Worm (Caenorhabditis elegans) whole organism, L2 larva: Measurements from ENCODE around the gene farl-11.

ENCODE experiments used
- C34F6.9 ChIP-seq: fragments of 150-350 bp; optimal IDR thresholded peaks from 2 replicates; lab custom pipeline; 2014; ENCODE audit warnings: missing biosample characterization, missing genetic modification characterization
- F13H6.1 ChIP-seq: sonication (generic microtip); optimal IDR thresholded peaks from 2 replicates; lab custom pipeline; 2016; ENCODE audit warnings: missing genetic modification characterization, missing compliant biosample characterization
- R02D3.7 ChIP-seq: fragments of 150-350 bp; optimal IDR thresholded peaks from 2 replicates; lab custom pipeline; 2014; ENCODE audit warnings: missing biosample characterization, missing genetic modification characterization
- Y55F3AM.14 ChIP-seq: fragments of 200-800 bp; sonication (Bioruptor generic); optimal IDR thresholded peaks from 2 replicates; lab custom pipeline; 2018; ENCODE audit warnings: mild to moderate bottlenecking, missing genetic modification characterization, missing compliant biosample characterization
- ZK546.5 ChIP-seq: sonication (generic microtip); optimal IDR thresholded peaks from 2 replicates; lab custom pipeline; 2017; ENCODE audit warnings: missing biosample characterization, missing genetic modification characterization
- alr-1 ChIP-seq: fragments of 150-350 bp; optimal IDR thresholded peaks from 2 replicates; lab custom pipeline; 2014; ENCODE audit warnings: missing biosample characterization, missing genetic modification characterization
- aly-2 ChIP-seq: fragments of 150-350 bp; optimal IDR thresholded peaks from 2 replicates; lab custom pipeline; 2014; ENCODE audit warnings: missing biosample characterization, missing genetic modification characterization
- ama-1 ChIP-seq: fragments of 150-350 bp; optimal IDR thresholded peaks from 2 replicates; lab custom pipeline; 2018; ENCODE audit warnings: inconsistent platforms
- blmp-1 ChIP-seq: sonication (generic microtip); optimal IDR thresholded peaks from 2 replicates; lab custom pipeline; 2017; ENCODE audit warnings: missing genetic modification characterization, mild to moderate bottlenecking, missing compliant biosample characterization, antibody characterized with exemption, moderate library complexity; ENCODE audit not compliant: insufficient read depth
- ceh-16 ChIP-seq: fragments of 150-350 bp; optimal IDR thresholded peaks from 2 replicates; lab custom pipeline; 2014; ENCODE audit warnings: missing biosample characterization, missing genetic modification characterization
- crh-2 ChIP-seq: sonication (generic microtip); optimal IDR thresholded peaks from 2 replicates; lab custom pipeline; 2017; ENCODE audit warnings: missing biosample characterization, missing genetic modification characterization
- egl-27 ChIP-seq: sonication (generic microtip); optimal IDR thresholded peaks from 3 replicates; lab custom pipeline; 2017; ENCODE audit warnings: missing biosample characterization, missing genetic modification reagents, missing genetic modification characterization
- elt-1 ChIP-seq: fragments of 150-350 bp; optimal IDR thresholded peaks from 2 replicates; lab custom pipeline; 2014; ENCODE audit warnings: missing biosample characterization, missing genetic modification characterization
- elt-3 ChIP-seq: sonication (generic microtip); optimal IDR thresholded peaks from 2 replicates; lab custom pipeline; 2017; ENCODE audit warnings: missing biosample characterization, missing genetic modification characterization
- fos-1 ChIP-seq: fragments of 150-350 bp; optimal IDR thresholded peaks from 2 replicates; lab custom pipeline; 2014; ENCODE audit warnings: missing biosample characterization, missing genetic modification characterization
- gmeb-1 ChIP-seq: fragments of 150-350 bp; optimal IDR thresholded peaks from 2 replicates; lab custom pipeline; 2014; ENCODE audit warnings: missing biosample characterization, missing genetic modification characterization
- lin-11 ChIP-seq: fragments of 150-350 bp; sonication (generic microtip); optimal IDR thresholded peaks from 2 replicates; lab custom pipeline; 2014; ENCODE audit warnings: missing biosample characterization, missing genetic modification characterization, inconsistent platforms, mixed read lengths
- lin-13 ChIP-seq: fragments of 150-350 bp; optimal IDR thresholded peaks from 2 replicates; lab custom pipeline; 2014; ENCODE audit warnings: missing biosample characterization, missing genetic modification reagents, missing genetic modification characterization
- lin-39 ChIP-seq: fragments of 150-350 bp; optimal IDR thresholded peaks from 2 replicates; lab custom pipeline; 2014; ENCODE audit warnings: missing biosample characterization, missing genetic modification reagents, missing genetic modification characterization
- lsy-2 ChIP-seq, 2 experiments: fragments of 150-350 bp in 1 of 2; sonication (generic microtip) in 1 of 2; optimal IDR thresholded peaks; 2 replicates each; lab custom pipeline; 2014 to 2017; ENCODE audit warnings: missing biosample characterization in 2 of 2, missing genetic modification characterization in 2 of 2
- mab-5 ChIP-seq: fragments of 150-350 bp; optimal IDR thresholded peaks from 2 replicates; lab custom pipeline; 2014; ENCODE audit warnings: missing biosample characterization, missing genetic modification characterization
- mbf-1 ChIP-seq: sonication (generic microtip); optimal IDR thresholded peaks from 2 replicates; lab custom pipeline; 2017; ENCODE audit warnings: missing biosample characterization, missing genetic modification characterization
- mdl-1 ChIP-seq, 2 experiments: fragments of 150-350 bp in 1 of 2; sonication (generic microtip) in 1 of 2; optimal IDR thresholded peaks; 2 replicates each; lab custom pipeline; 2017; ENCODE audit warnings: missing biosample characterization in 2 of 2, missing genetic modification characterization in 2 of 2
- nhr-10 ChIP-seq: sonication (generic microtip); optimal IDR thresholded peaks from 2 replicates; lab custom pipeline; 2017; ENCODE audit warnings: missing biosample characterization, missing genetic modification characterization
- nhr-11 ChIP-seq: fragments of 150-350 bp; optimal IDR thresholded peaks from 2 replicates; lab custom pipeline; 2014; ENCODE audit warnings: missing biosample characterization, missing genetic modification characterization
- nhr-12 ChIP-seq: fragments of 150-350 bp; optimal IDR thresholded peaks from 2 replicates; lab custom pipeline; 2014; ENCODE audit warnings: missing biosample characterization, missing genetic modification characterization
- nhr-129 ChIP-seq: fragments of 150-350 bp; optimal IDR thresholded peaks from 2 replicates; lab custom pipeline; 2014; ENCODE audit warnings: missing biosample characterization, missing genetic modification characterization
- nhr-21 ChIP-seq: fragments of 150-350 bp; optimal IDR thresholded peaks from 2 replicates; lab custom pipeline; 2014; ENCODE audit warnings: missing biosample characterization, missing genetic modification characterization
- nhr-237 ChIP-seq: fragments of 150-350 bp; optimal IDR thresholded peaks from 2 replicates; lab custom pipeline; 2014; ENCODE audit warnings: missing biosample characterization, missing genetic modification characterization
- nhr-25 ChIP-seq: fragments of 150-350 bp; sonication (generic microtip); optimal IDR thresholded peaks from 3 replicates; lab custom pipeline; 2014; ENCODE audit warnings: missing biosample characterization, missing genetic modification characterization
- nhr-6 ChIP-seq: fragments of 150-350 bp; optimal IDR thresholded peaks from 2 replicates; lab custom pipeline; 2014; ENCODE audit warnings: missing biosample characterization, missing genetic modification characterization
- nhr-77 ChIP-seq: fragments of 150-350 bp; optimal IDR thresholded peaks from 2 replicates; lab custom pipeline; 2014; ENCODE audit warnings: missing biosample characterization, missing genetic modification characterization
- peb-1 ChIP-seq: fragments of 150-350 bp; optimal IDR thresholded peaks from 2 replicates; lab custom pipeline; 2014; ENCODE audit warnings: missing biosample characterization, missing genetic modification characterization
- sem-4 ChIP-seq: fragments of 150-350 bp; optimal IDR thresholded peaks from 2 replicates; lab custom pipeline; 2014; ENCODE audit warnings: missing biosample characterization, missing genetic modification reagents, missing genetic modification characterization
- skn-1 ChIP-seq: sonication (generic microtip); optimal IDR thresholded peaks from 2 replicates; lab custom pipeline; 2017; ENCODE audit warnings: missing biosample characterization, missing genetic modification characterization
- sma-3 ChIP-seq: sonication (generic microtip); optimal IDR thresholded peaks from 2 replicates; lab custom pipeline; 2016; ENCODE audit warnings: missing genetic modification reagents, missing genetic modification characterization, missing compliant biosample characterization
- sma-9 ChIP-seq, 2 experiments: fragments of 150-350 bp in 1 of 2; sonication (generic microtip) in 1 of 2; optimal IDR thresholded peaks; 2 replicates each; lab custom pipeline; 2014 to 2016; ENCODE audit warnings: missing genetic modification characterization in 2 of 2, mild to moderate bottlenecking in 1 of 2, missing biosample characterization in 1 of 2, missing compliant biosample characterization in 1 of 2, missing genetic modification reagents in 1 of 2, moderate library complexity in 1 of 2
- snpc-4 ChIP-seq: fragments of 150-350 bp; optimal IDR thresholded peaks from 2 replicates; lab custom pipeline; 2014; ENCODE audit warnings: missing biosample characterization, missing genetic modification characterization
- unc-39 ChIP-seq: fragments of 150-350 bp; optimal IDR thresholded peaks from 2 replicates; lab custom pipeline; 2014; ENCODE audit warnings: missing biosample characterization, missing genetic modification characterization
- unc-55 ChIP-seq: fragments of 150-350 bp; sonication (generic microtip); optimal IDR thresholded peaks from 3 replicates; lab custom pipeline; 2014; ENCODE audit warnings: missing biosample characterization, missing genetic modification reagents, missing genetic modification characterization
- unc-62 ChIP-seq: fragments of 150-350 bp; optimal IDR thresholded peaks from 2 replicates; lab custom pipeline; 2014; ENCODE audit warnings: missing biosample characterization, missing genetic modification reagents, missing genetic modification characterization
- zag-1 ChIP-seq: fragments of 150-350 bp; optimal IDR thresholded peaks from 2 replicates; lab custom pipeline; 2014; ENCODE audit warnings: missing biosample characterization, missing genetic modification characterization
- ztf-1 ChIP-seq: fragments of 200-800 bp; sonication (Bioruptor generic); conservative IDR thresholded peaks from 2 replicates; pipeline ENCODE4 v1.3.6; 2022; ENCODE audit warnings: missing genetic modification characterization, missing compliant biosample characterization
- ztf-11 ChIP-seq: sonication (generic microtip); optimal IDR thresholded peaks from 2 replicates; lab custom pipeline; 2017; ENCODE audit warnings: missing biosample characterization, missing genetic modification characterization
- ztf-4 ChIP-seq: fragments of 150-350 bp; optimal IDR thresholded peaks from 2 replicates; lab custom pipeline; 2014; ENCODE audit warnings: missing biosample characterization, missing genetic modification characterization

Gene farl-11

ce11 chrII:7104794-7105613 lies at the start of gene farl-11, which contains the start of gene rpl-33:
Gene farl-11, minus strand, starts transcription at chrII:7105035.
Gene rpl-33, plus strand, starts transcription at chrII:7105563.
- TF ChIP-seq nhr-21: peak; percentile 70
- peak; percentile 25 for TF ChIP-seq Y55F3AM.14 (GFP tag; lab: Kevin White, UChicago)
- TF ChIP-seq sma-9 (GFP tag; optimal IDR thresholded peaks at IDR 0.05; lab: Kevin White, UChicago): peak; percentile 77
- no peak for TF ChIP-seq sma-9 (tag; optimal IDR thresholded peaks at IDR 0.05; lab: Kevin White, UChicago)
- peak; percentile 62 for TF ChIP-seq zag-1 (tag; lab: Kevin White, UChicago)
- TF ChIP-seq F13H6.1: peak; percentile 39
- TF ChIP-seq ama-1 (lab: Kevin White, UChicago): peak; percentile 73
- TF ChIP-seq unc-55 (GFP tag; lab: Kevin White, UChicago): peak; percentile 98
- no peak for TF ChIP-seq nhr-10 (tag; lab: Kevin White, UChicago)
- TF ChIP-seq unc-62 (GFP tag; lab: Kevin White, UChicago): no peak
- TF ChIP-seq egl-27 (tag; lab: Kevin White, UChicago): peak; percentile 21
- TF ChIP-seq lin-11 (tag; lab: Kevin White, UChicago): peak; percentile 59
- TF ChIP-seq nhr-129 (tag; lab: Kevin White, UChicago): peak; percentile 94
- TF ChIP-seq alr-1 (tag; lab: Kevin White, UChicago): no peak
- TF ChIP-seq R02D3.7 (tag; lab: Kevin White, UChicago): no peak
- TF ChIP-seq mab-5 (tag; lab: Kevin White, UChicago): peak; percentile 11
- peak; percentile 94 to 99 for TF ChIP-seq lsy-2 (tag; optimal IDR thresholded peaks at IDR 0.05; lab: Kevin White, UChicago)
- no peak for TF ChIP-seq peb-1 (tag; lab: Kevin White, UChicago)
- TF ChIP-seq elt-1 (tag; lab: Kevin White, UChicago): no peak
- TF ChIP-seq snpc-4 (tag; lab: Kevin White, UChicago): peak; percentile 51
- TF ChIP-seq fos-1 (tag; lab: Kevin White, UChicago): peak; percentile 65
- TF ChIP-seq crh-2: peak; percentile 85
- TF ChIP-seq sem-4: peak; percentile 75
- TF ChIP-seq nhr-6 (tag; lab: Kevin White, UChicago): peak; percentile 48
- TF ChIP-seq nhr-237 (tag; lab: Kevin White, UChicago): peak; percentile 2
- TF ChIP-seq C34F6.9 (tag; lab: Kevin White, UChicago): peak; percentile 98
- TF ChIP-seq sma-3: peak; percentile 75
- TF ChIP-seq lin-13 (GFP tag; lab: Kevin White, UChicago): peak; percentile 76
- TF ChIP-seq nhr-11 (tag; lab: Kevin White, UChicago): no peak
- no peak for TF ChIP-seq ceh-16 (tag; lab: Kevin White, UChicago)
- TF ChIP-seq ZK546.5: peak; percentile 95
- TF ChIP-seq ztf-4 (tag; lab: Kevin White, UChicago): peak; percentile 83
- TF ChIP-seq blmp-1 (tag; lab: Kevin White, UChicago): no peak
- TF ChIP-seq elt-3: no peak
- peak; percentile 69 for TF ChIP-seq nhr-25
- peak; percentile 82 for TF ChIP-seq gmeb-1

- peak in 1 of 2 experiments; percentile 72 for TF ChIP-seq mdl-1 (tag; optimal IDR thresholded peaks at IDR 0.05; lab: Kevin White, UChicago)
- TF ChIP-seq ztf-1 (GFP tag; lab: Robert Waterston, UW): no peak
- peak; percentile 97 for TF ChIP-seq nhr-25
- TF ChIP-seq nhr-6 (tag; lab: Kevin White, UChicago): peak; percentile 94
- peak; percentile 95 to 98 for TF ChIP-seq lsy-2 (tag; optimal IDR thresholded peaks at IDR 0.05; lab: Kevin White, UChicago)
- TF ChIP-seq ztf-11: no peak
- TF ChIP-seq ztf-4 (tag; lab: Kevin White, UChicago): peak; percentile 92
- peak; percentile 92 for TF ChIP-seq nhr-129 (tag; lab: Kevin White, UChicago)
- TF ChIP-seq lin-39 (tag; lab: Kevin White, UChicago): no peak
- TF ChIP-seq mab-5 (tag; lab: Kevin White, UChicago): peak; percentile 93
- no peak for TF ChIP-seq nhr-12
- peak; percentile 91 for TF ChIP-seq sem-4
- peak; percentile 61 for TF ChIP-seq elt-1 (tag; lab: Kevin White, UChicago)
- peak; percentile 61 for TF ChIP-seq Y55F3AM.14 (GFP tag; lab: Kevin White, UChicago)
- peak; percentile 95 for TF ChIP-seq crh-2
- TF ChIP-seq aly-2 (tag; lab: Kevin White, UChicago): no peak
- TF ChIP-seq zag-1 (tag; lab: Kevin White, UChicago): peak; percentile 80
- TF ChIP-seq sma-9 (GFP tag; optimal IDR thresholded peaks at IDR 0.05; lab: Kevin White, UChicago): peak; percentile 98
- TF ChIP-seq sma-9 (tag; optimal IDR thresholded peaks at IDR 0.05; lab: Kevin White, UChicago): no peak
- no peak for TF ChIP-seq alr-1 (tag; lab: Kevin White, UChicago)
- TF ChIP-seq skn-1: peak; percentile 91
- peak; percentile 71 for TF ChIP-seq ZK546.5
- peak; percentile 94 for TF ChIP-seq egl-27 (tag; lab: Kevin White, UChicago)
- TF ChIP-seq peb-1 (tag; lab: Kevin White, UChicago): no peak
- peak; percentile 79 for TF ChIP-seq ama-1 (lab: Kevin White, UChicago)
- TF ChIP-seq unc-55 (GFP tag; lab: Kevin White, UChicago): peak; percentile 96
- TF ChIP-seq nhr-77 (tag; lab: Kevin White, UChicago): peak; percentile 82
- TF ChIP-seq unc-39: no peak
- TF ChIP-seq snpc-4 (tag; lab: Kevin White, UChicago): peak; percentile 80
- peak; percentile 74 for TF ChIP-seq unc-62 (GFP tag; lab: Kevin White, UChicago)
- peak; percentile 92 for TF ChIP-seq lin-13 (GFP tag; lab: Kevin White, UChicago)
- TF ChIP-seq mbf-1 (tag; lab: Kevin White, UChicago): no peak
- TF ChIP-seq F13H6.1: peak; percentile 97
- peak; percentile 87 for TF ChIP-seq ceh-16 (tag; lab: Kevin White, UChicago)
- TF ChIP-seq nhr-11 (tag; lab: Kevin White, UChicago): no peak
Observed at ce11 chrII:7151969-7152631, 47.3 kb upstream of the farl-11 start, which contains the start of gene fust-1. Gene fust-1, plus strand, starts transcription at chrII:7152581.
